Fruit fly (Drosophila melanogaster): ENCODE results near the gene Lint-1.

Gene Lint-1

DNA sequence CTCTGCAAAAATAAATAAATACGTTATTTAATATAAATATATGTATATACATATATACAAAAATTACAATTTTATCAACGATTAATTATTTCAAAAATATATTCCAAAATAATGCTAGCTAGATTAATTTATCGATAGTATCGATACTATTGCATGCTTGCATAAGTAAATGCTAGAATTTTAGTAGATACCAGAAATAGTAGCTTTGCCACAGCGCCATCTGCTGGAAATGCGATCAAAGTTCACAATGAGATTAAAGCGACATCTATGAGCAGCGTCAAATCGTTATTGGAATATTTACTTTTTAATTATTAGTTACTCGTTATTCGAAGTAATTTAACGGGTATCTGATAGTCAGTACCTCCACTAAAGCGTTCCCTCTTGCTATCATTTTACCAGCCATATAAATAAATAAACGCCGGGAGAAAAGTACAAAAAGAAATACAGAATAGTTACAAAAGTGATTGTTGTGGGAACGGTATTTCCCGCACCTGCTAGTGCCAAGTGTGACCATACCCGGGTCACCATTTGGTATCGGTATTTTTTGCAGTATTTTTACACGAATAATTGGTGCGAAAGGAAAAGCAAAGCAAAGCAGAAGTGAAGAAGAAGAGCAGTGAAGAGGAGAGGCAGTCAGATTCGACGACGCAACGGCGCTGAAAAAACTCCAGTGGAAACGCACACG lies 4.8 kb downstream of the Lint-1 start, which contains the start of the genes rtv and Dlic (continued):
- TF ChIP-seq CG17359 (tag; optimal IDR thresholded peaks at IDR 0.05) (no peak), caup (GFP tag; optimal IDR thresholded peaks at IDR 0.05; ENCODE audit: severe bottlenecking) (no peak), Hsf (GFP tag; optimal IDR thresholded peaks at IDR 0.05) (peak; percentile 42), CG3995 (GFP tag; optimal IDR thresholded peaks at IDR 0.05) (peak; percentile 96), D (optimal IDR thresholded peaks at IDR 0.05) (no peak), D (GFP tag; optimal IDR thresholded peaks at IDR 0.05) (no peak), CG12744 (GFP tag; optimal IDR thresholded peaks at IDR 0.05) (no peak), row (GFP tag; IDR thresholded peaks at IDR 0.05) (peak; percentile 46), BEAF-32 (GFP tag; optimal IDR thresholded peaks at IDR 0.05) (peak; percentile 76), ro (GFP tag; IDR thresholded peaks at IDR 0.05) (no peak), CG4282 (GFP tag; optimal IDR thresholded peaks at IDR 0.05) (no peak), Dip2 (GFP tag; IDR thresholded peaks at IDR 0.05) (no peak), CG17361 (GFP tag; IDR thresholded peaks at IDR 0.05) (peak; percentile 48; the same call in 2 of the 3 replicates), Meics (GFP tag; optimal IDR thresholded peaks at IDR 0.05) (peak; percentile 7), mam (GFP tag; optimal IDR thresholded peaks at IDR 0.05) (peak; percentile 33), gsb (GFP tag; IDR thresholded peaks at IDR 0.05) (no peak), CG12391 (tag; optimal IDR thresholded peaks at IDR 0.05) (peak; percentile 41), CG14014 (GFP tag; IDR thresholded peaks at IDR 0.05) (no peak), CG33213 (GFP tag; optimal IDR thresholded peaks at IDR 0.05) (peak; percentile 22), CG8924 (tag; optimal IDR thresholded peaks at IDR 0.05) (peak; percentile 30), ash1 (GFP tag; optimal IDR thresholded peaks at IDR 0.05) (no peak), trem (tag; optimal IDR thresholded peaks at IDR 0.05) (peak; percentile 46), Med (GFP tag) (peak; percentile 85), CG15073 (GFP tag; optimal IDR thresholded peaks at IDR 0.05) (no peak), CG13287 (GFP tag; IDR thresholded peaks at IDR 0.05; ENCODE audit: partially characterized antibody) (peak; percentile 87), jigr1 (GFP tag; IDR thresholded peaks at IDR 0.05) (no peak), NFAT (GFP tag; IDR thresholded peaks at IDR 0.05) (peak; percentile 43; the same call in 1 of the 2 replicates), cg (GFP tag; optimal IDR thresholded peaks at IDR 0.05) (no peak), D19B (GFP tag; optimal IDR thresholded peaks at IDR 0.05) (peak; percentile 57), B-H1 (GFP tag; IDR thresholded peaks at IDR 0.05) (no peak), ERR (GFP tag; optimal IDR thresholded peaks at IDR 0.05) (no peak), CG2129 (GFP tag; IDR thresholded peaks at IDR 0.05; ENCODE audit: partially characterized antibody) (peak; percentile 76), Oaz (GFP tag; IDR thresholded peaks at IDR 0.05) (no peak), CG3065 (GFP tag; optimal IDR thresholded peaks at IDR 0.05) (no peak), unc-4 (GFP tag; IDR thresholded peaks at IDR 0.05; ENCODE audit: partially characterized antibody) (peak; percentile 79), slp2 (GFP tag; optimal IDR thresholded peaks at IDR 0.05) (no peak), dpn (GFP tag; optimal IDR thresholded peaks at IDR 0.05) (peak; percentile 8 to 30), insv (GFP tag; optimal IDR thresholded peaks at IDR 0.05) (peak in 1 of 2 experiments; percentile 46), Asciz (GFP tag; optimal IDR thresholded peaks at IDR 0.05) (no peak), Gug (GFP tag; IDR thresholded peaks at IDR 0.05) (0 out of 4 replicates have a peak, but pooled peaks have one; percentile 13), gem (tag; optimal IDR thresholded peaks at IDR 0.05) (peak; percentile 20), lilli (GFP tag; optimal IDR thresholded peaks at IDR 0.05) (peak; percentile 24), az2 (GFP tag; optimal IDR thresholded peaks at IDR 0.05) (peak; percentile 29), pho (GFP tag; optimal IDR thresholded peaks at IDR 0.05) (no peak), CG13424 (tag; optimal IDR thresholded peaks at IDR 0.05) (peak; percentile 1), Atf-2 (GFP tag; optimal IDR thresholded peaks at IDR 0.05) (peak; percentile 12), dysf (GFP tag; IDR thresholded peaks at IDR 0.05) (no peak), Nf-YB (GFP tag; optimal IDR thresholded peaks at IDR 0.05) (no peak), CG11085 (GFP tag; IDR thresholded peaks at IDR 0.05) (no peak), CG10267 (tag; optimal IDR thresholded peaks at IDR 0.05) (peak; percentile 49)

All from whole organism, embryonic.